Worm (Caenorhabditis elegans) whole organism, L1 larva: ENCODE results near the gene cyn-2.
A peak's percentile ranks its signal among the peaks of the same experiment; 100 is the strongest.

ENCODE experiments used
- C16A3.4 ChIP-seq: fragments of 150-350 bp; optimal IDR thresholded peaks from 2 replicates; lab custom pipeline; 2014; ENCODE audit warnings: missing biosample characterization, missing genetic modification characterization
- alr-1 ChIP-seq: fragments of 200-800 bp; sonication (Bioruptor generic); optimal IDR thresholded peaks from 2 replicates; lab custom pipeline; 2018; ENCODE audit warnings: borderline replicate concordance, mild to moderate bottlenecking, missing genetic modification characterization, missing compliant biosample characterization
- blmp-1 ChIP-seq: fragments of 150-350 bp; optimal IDR thresholded peaks from 2 replicates; lab custom pipeline; 2014; ENCODE audit warnings: missing biosample characterization, missing genetic modification characterization
- ceh-8 ChIP-seq: fragments of 200-800 bp; sonication (Bioruptor generic); optimal IDR thresholded peaks from 2 replicates; lab custom pipeline; 2018; ENCODE audit warnings: mild to moderate bottlenecking, missing genetic modification characterization, moderate library complexity, missing compliant biosample characterization
- efl-1 ChIP-seq, 4 experiments: fragments of 150-350 bp; optimal IDR thresholded peaks in 3 of 4; peaks in 1 of 4; 1 replicate in 1 of 4; 2 replicates in 3 of 4; lab custom pipeline; 2014; ENCODE audit warnings: missing biosample characterization in 2 of 4, missing genetic modification characterization in 2 of 4, missing genetic modification reagents in 2 of 4
- efl-3 ChIP-seq: fragments of 200-800 bp; sonication (Bioruptor generic); optimal IDR thresholded peaks from 2 replicates; lab custom pipeline; 2018; ENCODE audit warnings: mild to moderate bottlenecking, missing genetic modification characterization, missing compliant biosample characterization
- elt-3 ChIP-seq, 6 experiments: fragments of 150-350 bp in 1 of 6; sonication (generic microtip); optimal IDR thresholded peaks; 2 replicates each; lab custom pipeline; 2017 to 2018; ENCODE audit warnings: missing biosample characterization in 6 of 6, missing genetic modification characterization in 6 of 6, inconsistent platforms in 1 of 6
- fkh-8 ChIP-seq: sonication (generic microtip); optimal IDR thresholded peaks from 2 replicates; lab custom pipeline; 2016; ENCODE audit warnings: mild to moderate bottlenecking, missing genetic modification characterization, missing compliant biosample characterization
- fos-1 ChIP-seq: fragments of 150-350 bp; optimal IDR thresholded peaks from 2 replicates; lab custom pipeline; 2014; ENCODE audit warnings: missing biosample characterization, missing genetic modification characterization
- grh-1 ChIP-seq: fragments of 200-800 bp; sonication (Bioruptor generic); IDR thresholded peaks from 2 replicates; pipeline ENCODE4 v1.3.6; 2022; ENCODE audit warnings: missing genetic modification reagents, missing genetic modification characterization, missing compliant biosample characterization
- hlh-17 ChIP-seq: fragments of 200-800 bp; sonication (Bioruptor generic); optimal IDR thresholded peaks from 2 replicates; lab custom pipeline; 2018; ENCODE audit warnings: missing genetic modification characterization, mild to moderate bottlenecking, missing compliant biosample characterization, moderate library complexity, borderline replicate concordance
- hlh-4 ChIP-seq: sonication (generic microtip); optimal IDR thresholded peaks from 2 replicates; lab custom pipeline; 2016; ENCODE audit warnings: mild to moderate bottlenecking, missing genetic modification characterization, missing compliant biosample characterization
- isw-1 ChIP-seq: fragments of 200-800 bp; sonication (Bioruptor generic); IDR thresholded peaks from 2 replicates; pipeline ENCODE4 v1.3.6; 2022; ENCODE audit warnings: missing genetic modification characterization, missing compliant biosample characterization
- jun-1 ChIP-seq: fragments of 150-350 bp; optimal IDR thresholded peaks from 2 replicates; lab custom pipeline; 2014; ENCODE audit warnings: missing biosample characterization, missing genetic modification reagents, missing genetic modification characterization
- lin-14 ChIP-seq: fragments of 200-800 bp; sonication (Bioruptor generic); optimal IDR thresholded peaks from 2 replicates; lab custom pipeline; 2018; ENCODE audit warnings: mild to moderate bottlenecking, missing genetic modification characterization, moderate library complexity, missing compliant biosample characterization
- lin-15B ChIP-seq: fragments of 150-350 bp; sonication (generic microtip); optimal IDR thresholded peaks from 3 replicates; lab custom pipeline; 2014; ENCODE audit warnings: missing biosample characterization, missing genetic modification characterization
- lin-35 ChIP-seq, 2 experiments: fragments of 150-350 bp; optimal IDR thresholded peaks; 2 replicates each; lab custom pipeline; 2014; ENCODE audit warnings: missing biosample characterization in 2 of 2, missing genetic modification characterization in 2 of 2, missing genetic modification reagents in 2 of 2
- lin-39 ChIP-seq: fragments of 150-350 bp; optimal IDR thresholded peaks from 2 replicates; lab custom pipeline; 2014; ENCODE audit warnings: missing biosample characterization, missing genetic modification reagents, missing genetic modification characterization
- lsy-2 ChIP-seq, 2 experiments: fragments of 150-350 bp; optimal IDR thresholded peaks; 2 replicates each; lab custom pipeline; 2014; ENCODE audit warnings: missing biosample characterization in 2 of 2, missing genetic modification characterization in 2 of 2
- mdl-1 ChIP-seq, 2 experiments: fragments of 150-350 bp; optimal IDR thresholded peaks; 2 replicates each; lab custom pipeline; 2014 to 2017; ENCODE audit warnings: missing biosample characterization in 2 of 2, missing genetic modification characterization in 2 of 2, inconsistent platforms in 1 of 2
- mep-1 ChIP-seq: fragments of 150-350 bp; optimal IDR thresholded peaks from 2 replicates; lab custom pipeline; 2014; ENCODE audit warnings: missing biosample characterization, missing genetic modification characterization
- nhr-12 ChIP-seq: sonication (generic microtip); optimal IDR thresholded peaks from 2 replicates; lab custom pipeline; 2017; ENCODE audit warnings: missing biosample characterization, missing genetic modification characterization
- nhr-19 ChIP-seq: fragments of 200-800 bp; sonication (Bioruptor generic); conservative IDR thresholded peaks from 2 replicates; pipeline ENCODE4 v1.3.6; 2022; ENCODE audit warnings: missing genetic modification characterization, missing compliant biosample characterization
- nhr-20 ChIP-seq: sonication (generic microtip); optimal IDR thresholded peaks from 2 replicates; lab custom pipeline; 2016; ENCODE audit warnings: mild to moderate bottlenecking, missing genetic modification characterization, missing compliant biosample characterization
- nhr-237 ChIP-seq: fragments of 150-350 bp; optimal IDR thresholded peaks from 2 replicates; lab custom pipeline; 2014; ENCODE audit warnings: missing biosample characterization, missing genetic modification characterization
- nhr-28 ChIP-seq: fragments of 150-350 bp; optimal IDR thresholded peaks from 2 replicates; lab custom pipeline; 2014; ENCODE audit warnings: missing biosample characterization, missing genetic modification characterization
- nhr-71 ChIP-seq: sonication (generic microtip); optimal IDR thresholded peaks from 2 replicates; lab custom pipeline; 2016; ENCODE audit warnings: mild to moderate bottlenecking, missing genetic modification characterization, moderate library complexity, missing compliant biosample characterization
- nhr-84 ChIP-seq: sonication (generic microtip); optimal IDR thresholded peaks from 2 replicates; lab custom pipeline; 2017; ENCODE audit warnings: missing biosample characterization, missing genetic modification characterization
- nhr-85 ChIP-seq: sonication (generic microtip); peaks from one replicate; lab custom pipeline; 2016; ENCODE audit warnings: missing genetic modification characterization, inconsistent platforms, missing compliant biosample characterization
- nhr-90 ChIP-seq: sonication (generic microtip); optimal IDR thresholded peaks from 2 replicates; lab custom pipeline; 2016; ENCODE audit warnings: mild to moderate bottlenecking, missing genetic modification characterization, missing compliant biosample characterization; ENCODE audit not compliant: poor library complexity
- pax-3 ChIP-seq: fragments of 200-800 bp; sonication (Bioruptor generic); optimal IDR thresholded peaks from 2 replicates; lab custom pipeline; 2018; ENCODE audit warnings: mild to moderate bottlenecking, missing genetic modification characterization, moderate library complexity, missing compliant biosample characterization
- rnt-1 ChIP-seq: sonication (generic microtip); optimal IDR thresholded peaks from 2 replicates; lab custom pipeline; 2016; ENCODE audit warnings: mild to moderate bottlenecking, missing genetic modification characterization, moderate library complexity, missing compliant biosample characterization
- snu-23 ChIP-seq: sonication (generic microtip); optimal IDR thresholded peaks from 2 replicates; lab custom pipeline; 2016; ENCODE audit warnings: missing genetic modification characterization, missing compliant biosample characterization
- sox-4 ChIP-seq: sonication (generic microtip); optimal IDR thresholded peaks from 2 replicates; lab custom pipeline; 2016; ENCODE audit warnings: missing genetic modification characterization, missing compliant biosample characterization
- sup-37 ChIP-seq: fragments of 200-800 bp; sonication (Bioruptor generic); optimal IDR thresholded peaks from 2 replicates; lab custom pipeline; 2018; ENCODE audit warnings: mild to moderate bottlenecking, missing genetic modification characterization, missing compliant biosample characterization
- unc-130 ChIP-seq: fragments of 150-350 bp; optimal IDR thresholded peaks from 2 replicates; lab custom pipeline; 2017; ENCODE audit warnings: missing biosample characterization, missing genetic modification characterization, inconsistent platforms
- unc-30 ChIP-seq: sonication (generic microtip); optimal IDR thresholded peaks from 2 replicates; lab custom pipeline; 2017; ENCODE audit warnings: missing biosample characterization, missing genetic modification characterization
- unc-86 ChIP-seq: sonication (generic microtip); optimal IDR thresholded peaks from 2 replicates; lab custom pipeline; 2016; ENCODE audit warnings: missing genetic modification characterization, missing compliant biosample characterization
- zip-4 ChIP-seq: fragments of 200-800 bp; sonication (Bioruptor generic); optimal IDR thresholded peaks from 2 replicates; lab custom pipeline; 2018; ENCODE audit warnings: mild to moderate bottlenecking, missing genetic modification characterization, moderate library complexity, missing compliant biosample characterization
- ztf-11 ChIP-seq, 2 experiments: sonication (generic microtip); optimal IDR thresholded peaks; 2 replicates each; lab custom pipeline; 2016 to 2017; ENCODE audit warnings: missing genetic modification characterization in 2 of 2, missing biosample characterization in 1 of 2, missing compliant biosample characterization in 1 of 2

Gene cyn-2

ce11 chrIII:13697822-13698221, 5.4 kb downstream of the cyn-2 start (continued):
- TF ChIP-seq efl-1 (optimal IDR thresholded peaks at IDR 0.05; lab: Kevin White, UChicago), result peak in 1 of 2 experiments; percentile 2
- peak in 1 of 2 experiments; percentile 89 for TF ChIP-seq efl-1 (GFP tag; optimal IDR thresholded peaks at IDR 0.05 in 1 of 2; lab: Kevin White, UChicago)
- no peak for TF ChIP-seq unc-30 (tag; lab: Kevin White, UChicago)
- TF ChIP-seq nhr-19, result no peak
- no peak for TF ChIP-seq unc-86 (tag; lab: Kevin White, UChicago)
- no peak for TF ChIP-seq pax-3
- TF ChIP-seq zip-4, result no peak
- no peak for TF ChIP-seq nhr-85
- TF ChIP-seq grh-1, result no peak
- TF ChIP-seq snu-23 (GFP tag; lab: Kevin White, UChicago), result peak; percentile 29
- TF ChIP-seq, all 84 proteins: peak for 11

DNA sequence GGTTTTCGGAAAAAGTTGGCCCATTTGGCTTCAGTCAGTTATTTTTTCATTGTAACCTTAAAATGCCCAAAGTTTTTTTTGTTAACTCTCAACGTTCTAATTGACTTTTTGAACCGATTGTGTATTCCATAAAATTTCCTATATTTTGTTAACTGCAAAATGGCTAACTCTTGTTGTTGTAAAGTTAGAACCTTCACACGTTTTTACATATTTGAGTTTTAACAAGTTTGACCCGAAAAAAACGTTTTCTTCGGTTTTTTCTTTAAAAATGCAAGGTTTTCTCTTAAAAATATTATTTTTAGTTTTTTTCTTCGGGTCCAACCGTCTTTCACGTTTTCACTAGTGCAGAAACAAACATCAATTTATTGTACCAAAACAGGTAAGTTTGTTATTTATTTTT, 9.2 kb downstream of the cyn-2 start, which contains the start of gene lit-1:
lit-1 (plus strand) TSS at position 301 of the 400 bp plus-strand sequence.
- TF ChIP-seq efl-3 (no peak), unc-130 (tag; lab: Kevin White, UChicago) (no peak), hlh-17 (GFP tag; lab: Kevin White, UChicago) (no peak), nhr-85 (no peak), lsy-2 (tag; optimal IDR thresholded peaks at IDR 0.05; lab: Kevin White, UChicago) (no peak), nhr-12 (tag; lab: Kevin White, UChicago) (no peak), snu-23 (GFP tag; lab: Kevin White, UChicago) (no peak), nhr-90 (tag; lab: Kevin White, UChicago) (no peak), zip-4 (no peak), nhr-71 (no peak), fos-1 (tag; lab: Kevin White, UChicago) (no peak), nhr-20 (tag; lab: Kevin White, UChicago) (no peak), jun-1 (tag; lab: Kevin White, UChicago) (no peak), sox-4 (tag; lab: Kevin White, UChicago) (no peak), grh-1 (no peak), ztf-11 (tag; optimal IDR thresholded peaks at IDR 0.05; lab: Kevin White, UChicago) (no peak)

- no peak for TF ChIP-seq efl-1 (optimal IDR thresholded peaks at IDR 0.05; lab: Kevin White, UChicago)
- peak in 1 of 2 experiments; percentile 11 for TF ChIP-seq efl-1 (GFP tag; optimal IDR thresholded peaks at IDR 0.05 in 1 of 2; lab: Kevin White, UChicago)
- TF ChIP-seq unc-30 (tag; lab: Kevin White, UChicago), result no peak
- TF ChIP-seq fkh-8 (tag; lab: Kevin White, UChicago), result no peak
- TF ChIP-seq, all 84 proteins: peak for 1
Observed at ce11 chrIII:13708415-13708814, 15.9 kb downstream of the cyn-2 start.

DNA sequence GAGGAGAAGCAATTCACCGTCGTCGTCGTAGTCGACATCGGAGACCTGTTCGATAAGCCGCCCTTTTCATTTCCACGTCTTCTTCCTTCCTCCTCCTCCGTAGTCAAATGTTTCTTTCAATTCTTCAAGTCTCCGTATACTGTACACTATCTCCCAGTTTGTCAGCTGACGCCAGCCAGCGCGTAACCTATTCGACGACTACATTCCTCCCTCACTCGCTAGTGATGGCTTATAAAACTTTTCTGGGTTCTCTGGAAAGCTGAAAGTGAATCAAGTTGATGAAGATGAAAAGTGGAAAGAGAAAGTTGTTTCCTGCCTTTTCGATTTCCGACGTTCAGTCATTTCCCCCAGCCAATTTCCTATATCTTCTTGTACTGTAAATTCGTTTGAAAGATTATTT, 16.7 kb downstream of the cyn-2 start:
- TF ChIP-seq sox-4 (tag; lab: Kevin White, UChicago) (no peak), elt-3 (tag; optimal IDR thresholded peaks at IDR 0.05; lab: Kevin White, UChicago) (peak in 1 of 6 experiments; percentile 17), nhr-90 (tag; lab: Kevin White, UChicago) (peak; percentile 4), blmp-1 (tag; lab: Kevin White, UChicago) (peak; percentile 98), nhr-20 (tag; lab: Kevin White, UChicago) (peak; percentile 39), isw-1 (GFP tag; lab: Robert Waterston, UW) (no peak), lin-35 (GFP tag; optimal IDR thresholded peaks at IDR 0.05; lab: Kevin White, UChicago) (peak in 1 of 2 experiments; percentile 31), hlh-4 (no peak), efl-1 (optimal IDR thresholded peaks at IDR 0.05; lab: Kevin White, UChicago) (no peak), efl-1 (GFP tag; optimal IDR thresholded peaks at IDR 0.05 in 1 of 2; lab: Kevin White, UChicago) (peak in 1 of 2 experiments; percentile 21), snu-23 (GFP tag; lab: Kevin White, UChicago) (peak; percentile 32), lsy-2 (tag; optimal IDR thresholded peaks at IDR 0.05; lab: Kevin White, UChicago) (peak in 1 of 2 experiments; percentile 30), sup-37 (GFP tag; lab: Kevin White, UChicago) (no peak), C16A3.4 (tag; lab: Kevin White, UChicago) (no peak), mdl-1 (tag; optimal IDR thresholded peaks at IDR 0.05; lab: Kevin White, UChicago) (no peak)

ce11 chrIII:13710666-13711065, 18.2 kb downstream of the cyn-2 start:
- TF ChIP-seq alr-1 (tag; lab: Kevin White, UChicago) (no peak), hlh-4 (no peak), nhr-90 (tag; lab: Kevin White, UChicago) (peak; percentile 39), nhr-84 (no peak), nhr-20 (tag; lab: Kevin White, UChicago) (peak; percentile 14), nhr-28 (tag; lab: Kevin White, UChicago) (no peak), snu-23 (GFP tag; lab: Kevin White, UChicago) (peak; percentile 44), lin-35 (GFP tag; optimal IDR thresholded peaks at IDR 0.05; lab: Kevin White, UChicago) (peak in 1 of 2 experiments; percentile 35), ceh-8 (GFP tag; lab: Kevin White, UChicago) (no peak), lin-15B (no peak), isw-1 (GFP tag; lab: Robert Waterston, UW) (no peak), nhr-237 (tag; lab: Kevin White, UChicago) (no peak), lin-39 (tag; lab: Kevin White, UChicago) (no peak), nhr-12 (tag; lab: Kevin White, UChicago) (no peak), rnt-1 (tag; lab: Kevin White, UChicago) (no peak), lsy-2 (tag; optimal IDR thresholded peaks at IDR 0.05; lab: Kevin White, UChicago) (peak in 1 of 2 experiments; percentile 8), mep-1 (tag; lab: Kevin White, UChicago) (peak; percentile 28), lin-14 (GFP tag; lab: Kevin White, UChicago) (peak; percentile 44), nhr-19 (no peak), blmp-1 (tag; lab: Kevin White, UChicago) (peak; percentile 49)
